Worm (Caenorhabditis elegans) whole organism, midembryonic: ENCODE results near the gene Y71H2AM.3.

Experiments
- T22C8.4 ChIP-seq: fragments of 200-800 bp; sonication (Bioruptor generic); IDR thresholded peaks from 2 replicates; pipeline ENCODE4 v1.3.6; 2022; ENCODE audit warnings: missing genetic modification characterization, missing compliant biosample characterization
- cog-1 ChIP-seq: sonication (generic microtip); optimal IDR thresholded peaks from 2 replicates; lab custom pipeline; 2016; ENCODE audit warnings: missing genetic modification characterization, missing compliant biosample characterization
- flt-1 ChIP-seq: fragments of 200-800 bp; sonication (Bioruptor generic); IDR thresholded peaks from 2 replicates; pipeline ENCODE4 v1.3.6; 2022; ENCODE audit warnings: missing genetic modification characterization, missing compliant biosample characterization
- klf-2 ChIP-seq: fragments of 200-800 bp; sonication (Bioruptor generic); conservative IDR thresholded peaks from 2 replicates; pipeline ENCODE4 v1.3.6; 2022; ENCODE audit warnings: missing genetic modification reagents, missing genetic modification characterization, missing compliant biosample characterization
- med-1 ChIP-seq: sonication (generic microtip); optimal IDR thresholded peaks from 2 replicates; lab custom pipeline; 2017; ENCODE audit warnings: missing genetic modification characterization, mild to moderate bottlenecking, missing compliant biosample characterization, antibody characterized with exemption, missing genetic modification reagents; ENCODE audit not compliant: insufficient read depth
- tab-1 ChIP-seq: fragments of 200-800 bp; sonication (Bioruptor generic); IDR thresholded peaks from 2 replicates; pipeline ENCODE4 v1.3.6; 2022; ENCODE audit warnings: missing genetic modification characterization, missing compliant biosample characterization
- ztf-23 ChIP-seq: fragments of 200-800 bp; sonication (Bioruptor generic); IDR thresholded peaks from 2 replicates; pipeline ENCODE4 v1.3.6; 2022; ENCODE audit warnings: missing genetic modification reagents, missing genetic modification characterization, missing compliant biosample characterization
- ztf-29 ChIP-seq: fragments of 200-800 bp; sonication (Bioruptor generic); IDR thresholded peaks from 2 replicates; pipeline ENCODE4 v1.3.6; 2022; ENCODE audit warnings: missing genetic modification reagents, missing genetic modification characterization, missing compliant biosample characterization

- TF ChIP-seq cog-1 (tag; lab: Kevin White, UChicago) = no peak
- no peak for TF ChIP-seq T22C8.4 (GFP tag; lab: Robert Waterston, UW)
- no peak for TF ChIP-seq klf-2
- TF ChIP-seq ztf-29 (GFP tag; lab: Robert Waterston, UW) = no peak
- no peak for TF ChIP-seq tab-1
- TF ChIP-seq flt-1 (GFP tag; lab: Robert Waterston, UW) = no peak
- no peak for TF ChIP-seq ztf-23 (GFP tag; lab: Robert Waterston, UW)
- no peak for TF ChIP-seq med-1 (GFP tag; lab: Kevin White, UChicago)
Observed at ce11 chrIII:2811410-2811809, 6.2 kb downstream of the Y71H2AM.3 start.
